Fruit fly (Drosophila melanogaster) whole organism, embryonic: Measurements from ENCODE around the gene CG11168.

ENCODE experiments used
- Blimp-1 ChIP-seq: fragments of 200-800 bp; sonication (Bioruptor generic); optimal IDR thresholded peaks from 3 replicates; lab custom pipeline; 2018; ENCODE audit warnings: missing biosample characterization, missing genetic modification characterization, mild to moderate bottlenecking, moderate library complexity, missing genetic modification reagents
- CG10321 ChIP-seq: fragments of 200-800 bp; sonication (Bioruptor generic); IDR thresholded peaks from 2 replicates; pipeline ENCODE4 v1.3.6; 2022; ENCODE audit warnings: missing biosample characterization, missing genetic modification characterization
- CG10543 ChIP-seq: fragments of 200-800 bp; sonication (Bioruptor generic); optimal IDR thresholded peaks from 3 replicates; lab custom pipeline; 2017; ENCODE audit warnings: missing biosample characterization, mild to moderate bottlenecking, missing genetic modification characterization, moderate library complexity
- CG12071 ChIP-seq: fragments of 200-800 bp; sonication (Bioruptor generic); optimal IDR thresholded peaks from 3 replicates; lab custom pipeline; 2018; ENCODE audit warnings: missing biosample characterization, mild to moderate bottlenecking, missing genetic modification characterization
- CG12391 ChIP-seq: fragments of 200-800 bp; sonication (Bioruptor generic); optimal IDR thresholded peaks from 3 replicates; lab custom pipeline; 2018; ENCODE audit warnings: missing biosample characterization, mild to moderate bottlenecking, missing genetic modification characterization, moderate library complexity
- CG12769 ChIP-seq: fragments of 200-800 bp; sonication (Bioruptor generic); optimal IDR thresholded peaks from 2 replicates; lab custom pipeline; 2019; ENCODE audit warnings: missing biosample characterization, mild to moderate bottlenecking, missing genetic modification characterization, moderate library complexity
- CG13424 ChIP-seq: fragments of 200-800 bp; sonication (Bioruptor generic); optimal IDR thresholded peaks from 2 replicates; lab custom pipeline; 2019; ENCODE audit warnings: missing biosample characterization, mild to moderate bottlenecking, missing genetic modification characterization, moderate library complexity
- CG14441 ChIP-seq: fragments of 200-800 bp; sonication (Bioruptor generic); IDR thresholded peaks from 2 replicates; pipeline ENCODE4 v1.3.6; 2022; ENCODE audit warnings: missing biosample characterization, missing genetic modification characterization
- CG15011 ChIP-seq: fragments of 200-800 bp; sonication (Bioruptor generic); optimal IDR thresholded peaks from 3 replicates; lab custom pipeline; 2018; ENCODE audit warnings: missing biosample characterization, mild to moderate bottlenecking, missing genetic modification characterization
- CG2120 ChIP-seq: fragments of 200-800 bp; sonication (Bioruptor generic); optimal IDR thresholded peaks from 3 replicates; lab custom pipeline; 2016; ENCODE audit warnings: missing biosample characterization, missing genetic modification characterization
- CG2889 ChIP-seq: fragments of 200-800 bp; sonication (Bioruptor generic); IDR thresholded peaks from 3 replicates; pipeline ENCODE4 v1.3.6; 2022; ENCODE audit warnings: missing biosample characterization, missing genetic modification characterization
- CG3847 ChIP-seq: fragments of 200-800 bp; sonication (Bioruptor generic); IDR thresholded peaks from 2 replicates; pipeline ENCODE4 v1.3.6; 2022; ENCODE audit warnings: missing biosample characterization, missing genetic modification characterization
- CG4424 ChIP-seq: fragments of 200-800 bp; sonication (Bioruptor generic); optimal IDR thresholded peaks from 3 replicates; lab custom pipeline; 2016; ENCODE audit warnings: missing biosample characterization, missing genetic modification characterization
- CG4820 ChIP-seq: fragments of 200-800 bp; sonication (Bioruptor generic); optimal IDR thresholded peaks from 3 replicates; lab custom pipeline; 2016; ENCODE audit warnings: missing biosample characterization, missing genetic modification characterization
- CG8281 ChIP-seq: fragments of 200-800 bp; sonication (Bioruptor generic); optimal IDR thresholded peaks from 2 replicates; lab custom pipeline; 2018; ENCODE audit warnings: missing biosample characterization, mild to moderate bottlenecking, missing genetic modification characterization, moderate library complexity
- CG8478 ChIP-seq: fragments of >200 bp; optimal IDR thresholded peaks from 2 replicates; lab custom pipeline; 2018
- Doc3 ChIP-seq: fragments of 200-800 bp; sonication (Bioruptor generic); IDR thresholded peaks from 3 replicates; pipeline ENCODE4 v1.3.6; 2022; ENCODE audit warnings: missing biosample characterization, missing genetic modification characterization; ENCODE audit not compliant: partially characterized antibody
- Drgx ChIP-seq: fragments of 200-800 bp; sonication (Bioruptor generic); IDR thresholded peaks from 2 replicates; pipeline ENCODE4 v1.3.6; 2022; ENCODE audit warnings: missing biosample characterization, missing genetic modification characterization
- Ets65A ChIP-seq: fragments of 200-800 bp; sonication (Bioruptor generic); peaks from one replicate; lab custom pipeline; 2016; ENCODE audit warnings: missing biosample characterization, missing genetic modification characterization
- Ets97D ChIP-seq: fragments of 200-800 bp; sonication (Bioruptor generic); optimal IDR thresholded peaks from 3 replicates; lab custom pipeline; 2016; ENCODE audit warnings: missing biosample characterization, missing genetic modification characterization
- HHEX ChIP-seq: fragments of 200-800 bp; sonication (Bioruptor generic); optimal IDR thresholded peaks from 3 replicates; lab custom pipeline; 2017; ENCODE audit warnings: missing biosample characterization, mild to moderate bottlenecking, missing genetic modification characterization, missing genetic modification reagents
- HmgD ChIP-seq: fragments of 200-800 bp; sonication (Bioruptor generic); optimal IDR thresholded peaks from 3 replicates; lab custom pipeline; 2016; ENCODE audit warnings: missing biosample characterization, missing genetic modification characterization
- Mad ChIP-seq: fragments of 200-800 bp; sonication (Bioruptor generic); optimal IDR thresholded peaks from 2 replicates; lab custom pipeline; 2016; ENCODE audit warnings: missing biosample characterization, missing genetic modification characterization
- NK7.1 ChIP-seq: fragments of 200-800 bp; sonication (Bioruptor generic); optimal IDR thresholded peaks from 3 replicates; lab custom pipeline; 2016; ENCODE audit warnings: missing biosample characterization, missing genetic modification characterization
- Oli ChIP-seq: fragments of 200-800 bp; sonication (Bioruptor generic); optimal IDR thresholded peaks from 2 replicates; lab custom pipeline; 2018; ENCODE audit warnings: missing biosample characterization, mild to moderate bottlenecking, missing genetic modification characterization, moderate library complexity
- Pdp1 ChIP-seq, 2 experiments: fragments of 200-800 bp; sonication (Bioruptor generic); optimal IDR thresholded peaks; 3 replicates each; lab custom pipeline; 2016; ENCODE audit warnings: missing biosample characterization in 2 of 2, missing genetic modification characterization in 2 of 2, mild to moderate bottlenecking in 1 of 2, moderate library complexity in 1 of 2
- abd-A ChIP-seq: fragments of 200-800 bp; sonication (Bioruptor generic); optimal IDR thresholded peaks from 3 replicates; lab custom pipeline; 2019; ENCODE audit warnings: missing biosample characterization, mild to moderate bottlenecking, missing genetic modification characterization, moderate library complexity
- ash1 ChIP-seq: fragments of 200-800 bp; sonication (Bioruptor generic); optimal IDR thresholded peaks from 2 replicates; lab custom pipeline; 2018; ENCODE audit warnings: missing biosample characterization, mild to moderate bottlenecking, missing genetic modification characterization
- bsh ChIP-seq, 2 experiments: fragments of 200-800 bp; sonication (Bioruptor generic); optimal IDR thresholded peaks; 2 replicates each; lab custom pipeline; 2017 to 2018; ENCODE audit warnings: mild to moderate bottlenecking in 2 of 2, missing biosample characterization in 2 of 2, missing genetic modification characterization in 2 of 2, moderate library complexity in 1 of 2
- cato ChIP-seq: fragments of 200-800 bp; sonication (Bioruptor generic); optimal IDR thresholded peaks from 2 replicates; lab custom pipeline; 2016; ENCODE audit warnings: missing biosample characterization, missing genetic modification characterization, borderline replicate concordance
- chinmo ChIP-seq: fragments of 200-800 bp; sonication (Bioruptor generic); IDR thresholded peaks from 4 replicates; pipeline ENCODE4 v1.3.6; 2022; ENCODE audit warnings: missing biosample characterization, missing genetic modification characterization; ENCODE audit not compliant: partially characterized antibody
- chn ChIP-seq: fragments of 200-800 bp; sonication (Bioruptor generic); optimal IDR thresholded peaks from 2 replicates; lab custom pipeline; 2016; ENCODE audit warnings: missing biosample characterization, missing genetic modification characterization
- crol ChIP-seq: fragments of 200-800 bp; sonication (Bioruptor generic); IDR thresholded peaks from 2 replicates; pipeline ENCODE4 v1.3.6; 2022; ENCODE audit warnings: missing biosample characterization, missing genetic modification characterization
- cwo ChIP-seq: fragments of 200-800 bp; sonication (Bioruptor generic); optimal IDR thresholded peaks from 3 replicates; lab custom pipeline; 2017; ENCODE audit warnings: missing biosample characterization, missing genetic modification characterization, mild to moderate bottlenecking, moderate library complexity, missing genetic modification reagents
- danr ChIP-seq: fragments of 200-800 bp; sonication (Bioruptor generic); IDR thresholded peaks from 2 replicates; pipeline ENCODE4 v1.3.6; 2022; ENCODE audit warnings: missing biosample characterization, missing genetic modification characterization
- dysf ChIP-seq: fragments of 200-800 bp; sonication (Bioruptor generic); IDR thresholded peaks from 3 replicates; pipeline ENCODE4 v1.3.6; 2022; ENCODE audit warnings: missing biosample characterization, missing genetic modification characterization
- gem ChIP-seq: fragments of 200-800 bp; sonication (Bioruptor generic); optimal IDR thresholded peaks from 2 replicates; lab custom pipeline; 2019; ENCODE audit warnings: missing biosample characterization, mild to moderate bottlenecking, missing genetic modification characterization, moderate library complexity
- grau ChIP-seq: fragments of 200-800 bp; optimal IDR thresholded peaks from 3 replicates; lab custom pipeline; 2019; ENCODE audit warnings: missing biosample characterization, mild to moderate bottlenecking, missing genetic modification characterization, moderate library complexity
- kni ChIP-seq: fragments of 200-800 bp; sonication (Bioruptor generic); optimal IDR thresholded peaks from 3 replicates; lab custom pipeline; 2017; ENCODE audit warnings: mild to moderate bottlenecking, missing biosample characterization, missing genetic modification reagents, missing genetic modification characterization
- lab ChIP-seq: fragments of 200-800 bp; sonication (Bioruptor generic); optimal IDR thresholded peaks from 3 replicates; lab custom pipeline; 2017; ENCODE audit warnings: missing biosample characterization, missing genetic modification characterization, mild to moderate bottlenecking, moderate library complexity, missing genetic modification reagents
- sd ChIP-seq: fragments of 200-800 bp; sonication (Bioruptor generic); optimal IDR thresholded peaks from 3 replicates; lab custom pipeline; 2018; ENCODE audit warnings: missing biosample characterization, mild to moderate bottlenecking, missing genetic modification characterization, moderate library complexity
- sqz ChIP-seq: fragments of 200-800 bp; sonication (Bioruptor generic); optimal IDR thresholded peaks from 3 replicates; lab custom pipeline; 2018; ENCODE audit warnings: missing biosample characterization, mild to moderate bottlenecking, missing genetic modification characterization
- tgo ChIP-seq: fragments of 200-800 bp; sonication (Bioruptor generic); IDR thresholded peaks from 3 replicates; pipeline ENCODE4 v1.3.6; 2022; ENCODE audit warnings: missing biosample characterization, missing genetic modification characterization
- vvl ChIP-seq: fragments of 200-800 bp; sonication (Bioruptor generic); IDR thresholded peaks from 2 replicates; pipeline ENCODE4 v1.3.6; 2022; ENCODE audit warnings: missing biosample characterization, missing genetic modification characterization

CG11168 gene

dm6 chr3R:24888418-24888817, 29.5 kb upstream of the CG11168 start:
- peak; percentile 82 for TF ChIP-seq CG8281 (tag; lab: Kevin White, UChicago)
- no peak for TF ChIP-seq danr (GFP tag; lab: Robert Waterston, UW)
- no peak for TF ChIP-seq CG8478
- TF ChIP-seq Oli (tag; lab: Kevin White, UChicago) = no peak
- no peak for TF ChIP-seq CG4820 (GFP tag; lab: Kevin White, UChicago)
- TF ChIP-seq Blimp-1 = peak; percentile 56
- TF ChIP-seq, all 482 proteins: peak for 2

DNA sequence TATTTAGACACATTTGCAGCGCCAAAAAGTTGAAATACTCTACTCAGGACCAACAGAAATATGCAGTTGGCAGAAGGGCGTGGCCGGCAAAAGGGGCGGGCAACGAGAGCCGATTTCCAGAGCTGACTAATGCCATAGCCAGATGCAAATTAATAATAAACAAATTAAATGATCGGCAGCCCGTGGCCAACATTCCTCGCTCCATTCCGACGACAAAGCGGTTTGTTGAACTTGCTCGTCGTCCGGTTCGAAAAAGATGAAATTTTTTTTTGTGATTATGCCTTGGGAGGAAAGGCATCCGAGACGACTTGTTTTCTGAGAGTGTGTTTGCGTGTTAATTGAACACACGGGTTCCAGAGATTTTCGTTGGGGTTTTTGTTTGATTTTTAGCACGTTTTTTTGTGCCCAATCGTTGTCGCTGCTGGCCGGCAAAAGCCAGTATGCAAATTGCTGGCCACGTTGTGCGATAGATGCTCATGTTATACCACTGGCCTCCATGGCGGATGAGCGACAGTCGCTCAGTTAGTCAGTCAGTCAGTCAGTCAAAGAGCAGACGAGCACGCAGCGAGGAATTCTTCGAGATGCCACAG, 28.5 kb upstream of the CG11168 start:
- TF ChIP-seq Ets65A (GFP tag; lab: Kevin White, UChicago) (peak; percentile 39), NK7.1 (GFP tag; lab: Kevin White, UChicago) (no peak), crol (no peak), abd-A (tag; lab: Kevin White, UChicago) (peak; percentile 30), cwo (GFP tag; lab: Kevin White, UChicago) (peak; percentile 78), HmgD (GFP tag; lab: Kevin White, UChicago) (no peak), vvl (GFP tag; lab: Robert Waterston, UW) (0 out of 2 replicates have a peak, but pooled peaks have one; percentile 12), sqz (GFP tag; lab: Kevin White, UChicago) (peak; percentile 35), sd (tag; lab: Kevin White, UChicago) (peak; percentile 96), HHEX (GFP tag; lab: Kevin White, UChicago) (no peak), CG8281 (tag; lab: Kevin White, UChicago) (peak; percentile 49), CG12769 (tag; lab: Kevin White, UChicago) (peak; percentile 74), CG15011 (GFP tag; lab: Kevin White, UChicago) (no peak), chinmo (GFP tag; lab: Robert Waterston, UW) (0 out of 4 replicates have a peak, but pooled peaks have one; percentile 70), Pdp1 (GFP tag; optimal IDR thresholded peaks at IDR 0.05; lab: Kevin White, UChicago) (peak in 1 of 2 experiments; percentile 20), kni (GFP tag; lab: Kevin White, UChicago) (peak; percentile 29), CG10543 (peak; percentile 17)

dm6 chr3R:24890217-24890616, 27.7 kb upstream of the CG11168 start:
- no peak for TF ChIP-seq ash1

DNA sequence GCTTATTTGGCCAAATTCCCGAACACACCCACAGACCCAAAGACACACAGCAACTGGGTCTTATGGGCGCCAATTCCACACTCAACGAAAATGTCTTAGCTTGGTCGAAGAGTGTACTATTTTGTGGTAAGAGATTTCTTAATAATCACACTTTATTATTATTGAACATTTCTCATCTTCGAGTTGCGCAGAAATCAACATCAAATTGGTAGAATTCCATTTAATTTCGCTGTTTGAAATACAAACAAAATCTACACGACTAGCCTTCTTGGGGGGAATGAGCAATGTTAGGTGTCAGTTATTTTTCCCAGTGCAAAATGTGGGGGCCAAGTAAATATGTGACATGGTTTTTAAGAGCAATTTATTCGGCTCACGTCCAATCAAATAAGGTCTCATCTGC, 27.0 kb upstream of the CG11168 start:
- TF ChIP-seq Oli (tag; lab: Kevin White, UChicago) (peak; percentile 14), Ets97D (GFP tag; lab: Kevin White, UChicago) (no peak), Ets65A (GFP tag; lab: Kevin White, UChicago) (peak; percentile 88), cato (GFP tag; lab: Kevin White, UChicago) (no peak), bsh (GFP tag; optimal IDR thresholded peaks at IDR 0.05; lab: Kevin White, UChicago) (peak in 1 of 2 experiments; percentile 10), gem (tag; lab: Kevin White, UChicago) (peak; percentile 36), CG4424 (GFP tag; lab: Kevin White, UChicago) (no peak), CG12071 (no peak), chn (GFP tag; lab: Kevin White, UChicago) (no peak), CG2120 (GFP tag; lab: Kevin White, UChicago) (peak; percentile 3), lab (GFP tag; lab: Kevin White, UChicago) (peak; percentile 25), Mad (GFP tag; lab: Kevin White, UChicago) (no peak), grau (tag; lab: Kevin White, UChicago) (peak; percentile 32), CG10321 (GFP tag; lab: Robert Waterston, UW) (no peak), CG13424 (tag; lab: Kevin White, UChicago) (peak; percentile 27), Drgx (GFP tag; lab: Robert Waterston, UW) (peak; percentile 30; the same call in 1 of the 2 replicates), dysf (GFP tag; lab: Robert Waterston, UW) (0 out of 3 replicates have a peak, but pooled peaks have one; percentile 38), CG14441 (GFP tag; lab: Robert Waterston, UW) (no peak), tgo (GFP tag; lab: Robert Waterston, UW) (peak; percentile 26; the same call in 1 of the 3 replicates), CG3847 (0 out of 2 replicates have a peak, but pooled peaks have one; percentile 16), CG2889 (GFP tag; lab: Robert Waterston, UW) (no peak), Doc3 (no peak), CG12391 (peak; percentile 3)
